Fruit fly (Drosophila melanogaster): Measurements from ENCODE around the gene OtopLc.

OtopLc gene

DNA sequence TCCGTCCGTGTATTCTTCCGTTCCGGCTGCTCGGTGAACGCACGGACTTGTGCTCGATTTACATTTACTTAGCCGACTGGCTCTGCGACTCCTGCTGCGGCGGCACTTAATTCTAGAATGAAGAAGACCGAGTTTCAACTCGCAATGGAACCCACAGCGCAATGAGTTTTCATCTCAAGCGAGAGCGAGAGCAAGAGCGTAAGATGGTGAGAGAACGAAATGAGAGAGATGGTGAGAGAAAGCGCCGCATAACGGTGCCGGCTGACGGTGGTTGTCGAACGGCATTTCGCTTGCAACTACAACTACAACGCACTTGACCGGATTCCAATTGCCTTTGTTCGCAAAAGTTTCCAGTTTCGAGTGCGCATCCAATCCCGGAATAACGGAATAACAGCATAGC, at the start of gene OtopLc:
TSS of gene OtopLc (minus strand) at position 101 of the 400 bp plus-strand sequence.
- no peak for TF ChIP-seq brk (GFP tag; optimal IDR thresholded peaks at IDR 0.05)
- no peak for TF ChIP-seq sv (GFP tag; optimal IDR thresholded peaks at IDR 0.05)
- TF ChIP-seq sage (GFP tag; optimal IDR thresholded peaks at IDR 0.05): no peak
- no peak for TF ChIP-seq tai (GFP tag; optimal IDR thresholded peaks at IDR 0.05)
- TF ChIP-seq CG32264 (GFP tag; optimal IDR thresholded peaks at IDR 0.05): no peak
- no peak for TF ChIP-seq usp (GFP tag; optimal IDR thresholded peaks at IDR 0.05)
- no peak for TF ChIP-seq rgr (GFP tag; optimal IDR thresholded peaks at IDR 0.05)
- TF ChIP-seq psq (GFP tag; optimal IDR thresholded peaks at IDR 0.05): no peak
- TF ChIP-seq Vsx2 (GFP tag; optimal IDR thresholded peaks at IDR 0.05; ENCODE audit: partially characterized antibody): no peak
- no peak for TF ChIP-seq woc (GFP tag; optimal IDR thresholded peaks at IDR 0.05)
- no peak for TF ChIP-seq N (GFP tag; optimal IDR thresholded peaks at IDR 0.05)
- TF ChIP-seq Sp1 (GFP tag; optimal IDR thresholded peaks at IDR 0.05): no peak
- no peak for TF ChIP-seq CrebA (GFP tag; optimal IDR thresholded peaks at IDR 0.05; ENCODE audit: borderline replicate concordance)
- no peak for TF ChIP-seq Dif (GFP tag; optimal IDR thresholded peaks at IDR 0.05; ENCODE audit: partially characterized antibody)
- TF ChIP-seq fru (GFP tag; optimal IDR thresholded peaks at IDR 0.05): no peak
- TF ChIP-seq Myc (optimal IDR thresholded peaks at IDR 0.05): no peak
- TF ChIP-seq Rel (GFP tag; optimal IDR thresholded peaks at IDR 0.05): no peak
- TF ChIP-seq Rel (tag; optimal IDR thresholded peaks at IDR 0.05): no peak

DNA sequence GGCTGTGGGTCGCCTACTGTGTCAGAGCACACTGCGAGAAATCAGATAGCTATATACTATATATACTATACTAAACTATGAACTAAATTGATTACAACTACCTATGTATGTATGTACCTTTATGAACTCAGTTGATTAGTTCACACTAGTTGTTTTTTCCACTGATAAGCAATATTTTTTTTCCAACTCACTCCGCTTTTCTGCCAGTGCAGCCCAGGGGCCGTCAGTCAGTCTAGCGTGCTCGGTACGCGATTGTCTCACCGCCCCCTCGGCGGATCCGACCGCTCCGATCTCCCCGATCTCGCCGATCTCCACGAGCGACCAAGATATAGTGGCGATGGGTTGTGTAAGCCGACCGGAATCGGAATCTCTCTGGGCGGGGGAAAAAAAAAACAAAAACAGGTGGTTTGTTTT, 43.2 kb upstream of the OtopLc start:
- TF ChIP-seq lola (GFP tag; optimal IDR thresholded peaks at IDR 0.05) (no peak), foxo (GFP tag; optimal IDR thresholded peaks at IDR 0.05) (peak in 1 of 2 experiments; percentile 40), ey (GFP tag; optimal IDR thresholded peaks at IDR 0.05) (peak; percentile 8), sv (GFP tag; optimal IDR thresholded peaks at IDR 0.05) (peak; percentile 67), h (GFP tag; optimal IDR thresholded peaks at IDR 0.05) (peak; percentile 53), HLH106 (tag; optimal IDR thresholded peaks at IDR 0.05) (peak; percentile 4), CG32264 (GFP tag; optimal IDR thresholded peaks at IDR 0.05) (no peak)

DNA sequence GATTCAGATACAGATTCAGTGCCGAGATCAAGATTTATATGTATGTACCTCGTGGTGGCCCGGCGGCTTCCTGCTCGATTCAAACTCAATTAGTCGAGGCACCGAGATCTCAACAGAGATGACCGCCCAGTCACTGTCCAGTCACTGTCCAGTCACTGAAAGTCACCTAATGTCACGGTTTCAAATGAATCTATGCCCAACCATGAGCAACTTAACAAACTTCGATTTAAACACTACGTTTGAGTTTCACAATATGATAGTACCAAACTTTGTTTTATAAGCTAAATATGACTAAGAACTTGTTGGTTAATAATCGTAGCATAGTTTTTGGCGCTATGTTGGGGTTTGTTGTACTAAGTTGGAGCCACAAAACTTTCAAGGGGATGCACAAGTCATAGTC, 42.4 kb upstream of the OtopLc start:
- TF ChIP-seq h (GFP tag; optimal IDR thresholded peaks at IDR 0.05) (no peak), OdsH (GFP tag; optimal IDR thresholded peaks at IDR 0.05) (no peak), Mio (GFP tag; optimal IDR thresholded peaks at IDR 0.05) (no peak), Abd-B (GFP tag; optimal IDR thresholded peaks at IDR 0.05) (no peak), Jra (GFP tag; optimal IDR thresholded peaks at IDR 0.05) (no peak), tai (GFP tag; optimal IDR thresholded peaks at IDR 0.05) (no peak)

dm6 chrX:5699824-5700498, 37.3 kb upstream of the OtopLc start:
- no peak for TF ChIP-seq Hr83 (GFP tag; optimal IDR thresholded peaks at IDR 0.05; ENCODE audit: poor library complexity, severe bottlenecking)
- TF ChIP-seq fru (GFP tag; optimal IDR thresholded peaks at IDR 0.05): peak; percentile 66
- TF ChIP-seq foxo (GFP tag; optimal IDR thresholded peaks at IDR 0.05): peak in 1 of 2 experiments; percentile 71
- TF ChIP-seq br (GFP tag; optimal IDR thresholded peaks at IDR 0.05): peak; percentile 33
- TF ChIP-seq woc (GFP tag; optimal IDR thresholded peaks at IDR 0.05): peak; percentile 70
- TF ChIP-seq OdsH (GFP tag; optimal IDR thresholded peaks at IDR 0.05): peak; percentile 48
- peak; percentile 63 for TF ChIP-seq rgr (GFP tag; optimal IDR thresholded peaks at IDR 0.05)
- peak; percentile 17 for TF ChIP-seq Sp1 (GFP tag; optimal IDR thresholded peaks at IDR 0.05)
- TF ChIP-seq sv (GFP tag; optimal IDR thresholded peaks at IDR 0.05): peak; percentile 67
- TF ChIP-seq ey (GFP tag; optimal IDR thresholded peaks at IDR 0.05): peak; percentile 60
- peak; percentile 18 for TF ChIP-seq sage (GFP tag; optimal IDR thresholded peaks at IDR 0.05)
- no peak for TF ChIP-seq Rel (GFP tag; optimal IDR thresholded peaks at IDR 0.05)
- no peak for TF ChIP-seq Rel (tag; optimal IDR thresholded peaks at IDR 0.05)
- TF ChIP-seq h (GFP tag; optimal IDR thresholded peaks at IDR 0.05): peak; percentile 72
- no peak for TF ChIP-seq Dfd (GFP tag; optimal IDR thresholded peaks at IDR 0.05)
- TF ChIP-seq N (GFP tag; optimal IDR thresholded peaks at IDR 0.05): no peak
- TF ChIP-seq HLH106 (tag; optimal IDR thresholded peaks at IDR 0.05): peak; percentile 48
- no peak for TF ChIP-seq brk (GFP tag; optimal IDR thresholded peaks at IDR 0.05)
- TF ChIP-seq psq (GFP tag; optimal IDR thresholded peaks at IDR 0.05): peak; percentile 44

- TF ChIP-seq sv (GFP tag; optimal IDR thresholded peaks at IDR 0.05) (no peak), dl (GFP tag; optimal IDR thresholded peaks at IDR 0.05; ENCODE audit: insufficient read depth in 1 of 2, partially characterized antibody in 2 of 2) (no peak), psq (GFP tag; optimal IDR thresholded peaks at IDR 0.05) (peak; percentile 22), Hnf4 (GFP tag; optimal IDR thresholded peaks at IDR 0.05) (no peak), woc (GFP tag; optimal IDR thresholded peaks at IDR 0.05) (no peak), foxo (GFP tag; optimal IDR thresholded peaks at IDR 0.05) (peak in 1 of 2 experiments; percentile 74), CG32264 (GFP tag; optimal IDR thresholded peaks at IDR 0.05) (no peak), usp (GFP tag; optimal IDR thresholded peaks at IDR 0.05) (no peak), sage (GFP tag; optimal IDR thresholded peaks at IDR 0.05) (no peak), HLH106 (tag; optimal IDR thresholded peaks at IDR 0.05) (peak; percentile 74), Mio (GFP tag; optimal IDR thresholded peaks at IDR 0.05) (no peak), br (GFP tag; optimal IDR thresholded peaks at IDR 0.05) (peak; percentile 47), pan (optimal IDR thresholded peaks at IDR 0.05) (no peak), OdsH (GFP tag; optimal IDR thresholded peaks at IDR 0.05) (peak; percentile 60), brk (GFP tag; optimal IDR thresholded peaks at IDR 0.05) (no peak), N (GFP tag; optimal IDR thresholded peaks at IDR 0.05) (no peak), Myc (optimal IDR thresholded peaks at IDR 0.05) (peak; percentile 94), tai (GFP tag; optimal IDR thresholded peaks at IDR 0.05) (no peak), Sp1 (GFP tag; optimal IDR thresholded peaks at IDR 0.05) (peak; percentile 59), dmrt93B (GFP tag; optimal IDR thresholded peaks at IDR 0.05) (peak; percentile 52), Abd-B (GFP tag; optimal IDR thresholded peaks at IDR 0.05) (no peak), Hr83 (GFP tag; optimal IDR thresholded peaks at IDR 0.05; ENCODE audit: poor library complexity, severe bottlenecking) (no peak), GATAd (GFP tag; optimal IDR thresholded peaks at IDR 0.05) (no peak), CG9705 (GFP tag; optimal IDR thresholded peaks at IDR 0.05) (peak; percentile 51)
Measured at dm6 chrX:5698087-5698727, 35.5 kb upstream of the OtopLc start, which contains the start of gene AdamTS-B. TSS of gene AdamTS-B (plus strand) at chrX:5698557.
